Fruit fly (Drosophila melanogaster) whole organism, larva: Measurements from ENCODE around the gene CG2691.

Experiments
- noc ChIP-seq: fragments of 200-800 bp; sonication (Bioruptor generic); optimal IDR thresholded peaks from 3 replicates; lab custom pipeline; 2019; ENCODE audit warnings: missing biosample characterization, mild to moderate bottlenecking, missing genetic modification characterization, moderate library complexity

The CG2691 gene

dm6 chrX:13624334-13625079 lies at the start of gene CG2691, which contains the start of gene NFAT:
Gene CG2691 (minus strand): TSS chrX:13624408.
Gene NFAT (plus strand): TSS chrX:13624745.
- no peak for TF ChIP-seq noc (tag; lab: Kevin White, UChicago)

dm6 chrX:13670329-13670847 lies 46.2 kb upstream of the CG2691 start:
- no peak for TF ChIP-seq noc (tag; lab: Kevin White, UChicago)

- no peak for TF ChIP-seq noc (tag; lab: Kevin White, UChicago)
Observed at dm6 chrX:13669366-13669765, 45.2 kb upstream of the CG2691 start, which contains the start of gene CG15760. Gene CG15760 (plus strand): TSS chrX:13669699.

dm6 chrX:13667656-13668055 lies 43.4 kb upstream of the CG2691 start, which contains the start of the genes DNAlig4 and CG11164:
Gene DNAlig4 (minus strand): TSS chrX:13667811.
Gene CG11164 (plus strand): TSS chrX:13668014.
- no peak for TF ChIP-seq noc (tag; lab: Kevin White, UChicago)

dm6 chrX:13651170-13651569 lies 27.0 kb upstream of the CG2691 start:
- no peak for TF ChIP-seq noc (tag; lab: Kevin White, UChicago)

- TF ChIP-seq noc (tag; lab: Kevin White, UChicago), result no peak
Observed at dm6 chrX:13649801-13650200, 25.6 kb upstream of the CG2691 start.

- TF ChIP-seq noc (tag; lab: Kevin White, UChicago), result no peak
Observed at dm6 chrX:13648819-13649218, 24.6 kb upstream of the CG2691 start.

- no peak for TF ChIP-seq noc (tag; lab: Kevin White, UChicago)
Observed at dm6 chrX:13646175-13646574, 22.0 kb upstream of the CG2691 start.

dm6 chrX:13644696-13645393 lies 20.6 kb upstream of the CG2691 start:
- TF ChIP-seq noc (tag; lab: Kevin White, UChicago), result no peak

dm6 chrX:13643961-13644360 lies 19.8 kb upstream of the CG2691 start:
- no peak for TF ChIP-seq noc (tag; lab: Kevin White, UChicago)

- TF ChIP-seq noc (tag; lab: Kevin White, UChicago), result no peak
Observed at dm6 chrX:13641891-13642617, 17.8 kb upstream of the CG2691 start.

dm6 chrX:13641115-13641890 lies 17.1 kb upstream of the CG2691 start:
- TF ChIP-seq noc (tag; lab: Kevin White, UChicago), result peak; percentile 93

- no peak for TF ChIP-seq noc (tag; lab: Kevin White, UChicago)
Observed at dm6 chrX:13640692-13641011, 16.4 kb upstream of the CG2691 start.

- TF ChIP-seq noc (tag; lab: Kevin White, UChicago), result peak; percentile 95
Observed at dm6 chrX:13639998-13640691, 15.9 kb upstream of the CG2691 start.
